Fruit fly (Drosophila melanogaster): Measurements from ENCODE around the gene Sirt1.

Gene Sirt1

DNA sequence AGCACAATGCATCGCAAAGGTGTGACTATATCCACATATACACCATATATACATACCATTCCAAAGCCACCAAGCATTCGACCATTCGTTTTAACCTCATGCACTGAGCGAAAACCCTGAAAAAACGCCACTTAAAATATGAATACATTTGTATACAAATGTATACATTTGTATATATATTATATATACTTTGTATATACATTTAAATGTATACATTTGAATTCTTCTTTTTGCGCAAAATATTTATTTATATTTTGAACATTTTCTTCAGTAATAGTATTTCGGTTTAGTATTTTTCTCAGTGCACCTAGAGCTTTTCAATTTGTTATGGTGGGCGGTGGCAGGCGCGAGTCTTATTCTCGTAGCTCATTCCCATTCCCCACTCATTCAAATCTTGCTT lies 9.0 kb upstream of the Sirt1 start (continued):
- TF ChIP-seq CG9797 (GFP tag; optimal IDR thresholded peaks at IDR 0.05): no peak
- peak; percentile 12 for TF ChIP-seq nmo (GFP tag; optimal IDR thresholded peaks at IDR 0.05)
- TF ChIP-seq Hr51 (GFP tag; optimal IDR thresholded peaks at IDR 0.05): peak in 1 of 2 experiments; percentile 41
- TF ChIP-seq Meics (GFP tag; optimal IDR thresholded peaks at IDR 0.05): peak; percentile 24
- TF ChIP-seq CG34376 (GFP tag; optimal IDR thresholded peaks at IDR 0.05): no peak
- no peak for TF ChIP-seq CG4328 (GFP tag; optimal IDR thresholded peaks at IDR 0.05)
- TF ChIP-seq CG3726 (GFP tag; IDR thresholded peaks at IDR 0.05): no peak
- peak; percentile 51 for TF ChIP-seq lab (GFP tag; optimal IDR thresholded peaks at IDR 0.05)
- TF ChIP-seq tgo (GFP tag; IDR thresholded peaks at IDR 0.05): peak; percentile 53; the same call in 2 of the 3 replicates

DNA sequence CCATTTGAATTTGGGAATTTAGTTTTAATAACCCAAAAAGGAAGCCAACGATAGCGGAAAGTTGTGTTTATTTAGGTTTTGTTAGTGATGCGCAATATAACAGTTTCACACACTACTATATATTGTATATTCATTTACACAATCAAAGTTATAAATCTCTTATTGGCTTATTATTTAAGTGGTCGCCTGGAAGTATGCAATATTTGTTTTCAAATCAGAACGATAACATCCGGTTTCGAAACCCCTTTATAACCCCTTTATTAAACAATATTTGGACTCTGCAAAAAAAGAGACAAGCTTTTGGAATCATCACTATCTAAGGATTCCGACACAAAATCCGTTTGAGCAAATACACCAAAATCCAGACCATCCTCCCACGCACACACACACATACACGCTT lies 7.5 kb upstream of the Sirt1 start:
- TF ChIP-seq Poxn (GFP tag; IDR thresholded peaks at IDR 0.05) (no peak), CG7987 (GFP tag; optimal IDR thresholded peaks at IDR 0.05) (peak; percentile 33), CG31365 (tag; optimal IDR thresholded peaks at IDR 0.05) (no peak), NFAT (GFP tag; IDR thresholded peaks at IDR 0.05) (no peak), Fer3 (tag; optimal IDR thresholded peaks at IDR 0.05) (peak; percentile 39), dpn (GFP tag; optimal IDR thresholded peaks at IDR 0.05) (no peak), Asciz (GFP tag; optimal IDR thresholded peaks at IDR 0.05) (peak; percentile 28), caup (GFP tag; optimal IDR thresholded peaks at IDR 0.05; ENCODE audit: severe bottlenecking) (peak; percentile 1), cg (GFP tag; optimal IDR thresholded peaks at IDR 0.05) (peak; percentile 21), CG2712 (tag; optimal IDR thresholded peaks at IDR 0.05) (no peak), Ets97D (GFP tag; optimal IDR thresholded peaks at IDR 0.05) (peak; percentile 90), pan (optimal IDR thresholded peaks at IDR 0.05) (no peak), pan (GFP tag; optimal IDR thresholded peaks at IDR 0.05 in 1 of 2, IDR thresholded peaks at IDR 0.05 in 1 of 2) (peak in 1 of 2 experiments; percentile 15), CG13424 (tag; optimal IDR thresholded peaks at IDR 0.05) (no peak), CG16779 (GFP tag; IDR thresholded peaks at IDR 0.05) (0 out of 2 replicates have a peak, but pooled peaks have one; percentile 31), CG32532 (GFP tag; IDR thresholded peaks at IDR 0.05) (peak; percentile 33; the same call in 1 of the 2 replicates), zfh2 (GFP tag; optimal IDR thresholded peaks at IDR 0.05) (no peak), lab (GFP tag; optimal IDR thresholded peaks at IDR 0.05) (peak; percentile 60), onecut (GFP tag; IDR thresholded peaks at IDR 0.05) (0 out of 2 replicates have a peak, but pooled peaks have one; percentile 11), Bgb (GFP tag; IDR thresholded peaks at IDR 0.05; ENCODE audit: partially characterized antibody) (no peak), CG12071 (GFP tag; optimal IDR thresholded peaks at IDR 0.05) (peak; percentile 6), CG3281 (GFP tag; optimal IDR thresholded peaks at IDR 0.05) (peak; percentile 51), CG18476 (GFP tag; optimal IDR thresholded peaks at IDR 0.05) (no peak), BtbVII (GFP tag; optimal IDR thresholded peaks at IDR 0.05) (peak; percentile 48), HLHmδ (GFP tag; optimal IDR thresholded peaks at IDR 0.05) (no peak), bcd (GFP tag; optimal IDR thresholded peaks at IDR 0.05) (peak; percentile 6), crol (GFP tag; IDR thresholded peaks at IDR 0.05) (no peak), CG13296 (GFP tag; optimal IDR thresholded peaks at IDR 0.05) (peak; percentile 67), CG8281 (tag; optimal IDR thresholded peaks at IDR 0.05) (no peak), CG12219 (GFP tag; optimal IDR thresholded peaks at IDR 0.05) (peak; percentile 8), MTF-1 (GFP tag; optimal IDR thresholded peaks at IDR 0.05; ENCODE audit: borderline replicate concordance) (peak; percentile 11), sd (tag; optimal IDR thresholded peaks at IDR 0.05) (no peak), CG6765 (GFP tag; optimal IDR thresholded peaks at IDR 0.05) (peak; percentile 51), stwl (tag; optimal IDR thresholded peaks at IDR 0.05) (peak; percentile 26), CG6854 (GFP tag; optimal IDR thresholded peaks at IDR 0.05) (peak; percentile 3), esg (GFP tag; conservative IDR thresholded peaks at IDR 0.05) (no peak), stc (GFP tag; IDR thresholded peaks at IDR 0.05) (no peak), kay (GFP tag; optimal IDR thresholded peaks at IDR 0.05) (no peak), CG7963 (GFP tag; IDR thresholded peaks at IDR 0.05; ENCODE audit: partially characterized antibody) (no peak), CG6813 (GFP tag; optimal IDR thresholded peaks at IDR 0.05) (peak; percentile 36)

Measured in whole organism, embryonic.